Worm (Caenorhabditis elegans) whole organism, L4/young adult: ENCODE results near the gene ZK1055.7.
"Not testable (repeated sequence)": the region's sequence is repeated elsewhere in the genome, so short reads cannot be mapped to it uniquely, and the experiment has no call there.

Experiments
- W03F9.2 ChIP-seq: fragments of 150-350 bp; optimal IDR thresholded peaks from 2 replicates; lab custom pipeline; 2014; ENCODE audit warnings: missing biosample characterization, missing genetic modification characterization
- dao-5 ChIP-seq: sonication (generic microtip); optimal IDR thresholded peaks from 2 replicates; lab custom pipeline; 2016; ENCODE audit warnings: missing genotype, missing genetic modification characterization, moderate library complexity, missing compliant biosample characterization
- him-1 ChIP-seq: sonication (generic microtip); optimal IDR thresholded peaks from 2 replicates; lab custom pipeline; 2016; ENCODE audit warnings: missing genotype, missing genetic modification reagents, missing genetic modification characterization, missing compliant biosample characterization

Gene ZK1055.7

ce11 chrV:6611504-6611903 is 6.3 kb upstream of the ZK1055.7 start:
- TF ChIP-seq dao-5 (tag; lab: Kevin White, UChicago) (no peak), W03F9.2 (tag; lab: Kevin White, UChicago) (peak; percentile 50), him-1 (tag; lab: Kevin White, UChicago) (no peak)

DNA sequence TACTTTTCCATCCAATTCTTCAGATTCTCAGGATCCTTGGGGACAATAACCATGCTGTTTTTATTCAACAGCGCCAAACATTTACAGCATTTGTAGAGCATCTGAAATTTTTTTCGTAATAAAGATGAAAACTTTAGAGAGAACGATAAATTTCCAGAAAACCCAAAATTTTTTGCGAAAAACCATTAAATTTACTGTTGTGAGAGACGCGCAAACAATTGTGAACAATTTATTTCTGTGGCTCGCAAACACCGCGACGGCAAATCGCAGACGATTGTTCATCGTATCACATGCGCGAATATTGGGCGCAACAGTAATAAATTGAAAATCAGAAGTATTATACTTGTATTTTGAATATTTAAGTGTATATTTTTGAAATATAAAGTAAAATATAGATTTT is 5.9 kb upstream of the ZK1055.7 start, which contains the start of gene gon-14:
TSS of gene gon-14 (minus strand) at position 101 of the 400 bp plus-strand sequence.
- TF ChIP-seq him-1 (tag; lab: Kevin White, UChicago) (no peak), dao-5 (tag; lab: Kevin White, UChicago) (no peak), W03F9.2 (tag; lab: Kevin White, UChicago) (no peak)

ce11 chrV:6606197-6606596 is 1.0 kb upstream of the ZK1055.7 start:
- TF ChIP-seq W03F9.2 (tag; lab: Kevin White, UChicago) (peak; percentile 40), him-1 (tag; lab: Kevin White, UChicago) (no peak), dao-5 (tag; lab: Kevin White, UChicago) (no peak)

ce11 chrV:6602556-6603062 is 2.6 kb downstream of the ZK1055.7 start, which contains the start of gene ZK1055.6:
Gene ZK1055.6, minus strand, starts transcription at chrV:6602606.
- TF ChIP-seq him-1 (tag; lab: Kevin White, UChicago) (no peak), W03F9.2 (tag; lab: Kevin White, UChicago) (no peak), dao-5 (tag; lab: Kevin White, UChicago) (no peak)

- no peak for TF ChIP-seq him-1 (tag; lab: Kevin White, UChicago)
- TF ChIP-seq W03F9.2 (tag; lab: Kevin White, UChicago): no peak
- no peak for TF ChIP-seq dao-5 (tag; lab: Kevin White, UChicago)
Observed at ce11 chrV:6593700-6594244, 11.4 kb downstream of the ZK1055.7 start, which contains the start of gene hcp-1. Gene hcp-1, plus strand, starts transcription at chrV:6594194.

DNA sequence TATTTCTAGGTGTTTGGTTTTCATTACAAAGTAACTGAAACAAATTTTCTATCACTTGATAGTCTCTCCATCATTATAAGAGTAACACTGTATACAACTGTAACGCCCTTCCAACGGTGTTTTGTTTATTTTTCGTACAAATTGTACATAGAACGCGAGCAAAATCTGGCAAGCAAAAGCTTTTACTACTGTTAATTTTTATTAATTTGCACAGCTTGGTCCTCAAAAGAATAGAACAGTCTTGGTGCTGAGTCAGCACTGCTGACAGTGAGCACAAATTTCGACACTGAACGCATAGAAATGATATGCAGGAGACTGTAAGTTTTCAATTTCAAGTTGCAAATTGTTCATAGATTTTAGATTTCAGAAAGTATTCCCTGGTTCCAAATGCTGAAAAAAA is 14.9 kb downstream of the ZK1055.7 start, which contains the start of gene ZK1055.2:
TSS of gene ZK1055.2 (plus strand) at position 301 of the 400 bp plus-strand sequence.
- TF ChIP-seq him-1 (tag; lab: Kevin White, UChicago) (no peak), W03F9.2 (tag; lab: Kevin White, UChicago) (no peak)

- TF ChIP-seq him-1, dao-5, W03F9.2 (tag; lab: Kevin White, UChicago): not testable (repeated sequence)
Observed at ce11 chrV:6581762-6582161, 23.4 kb downstream of the ZK1055.7 start, which contains the start of gene ZK1055.4. Gene ZK1055.4, plus strand, starts transcription at chrV:6582062.

- TF ChIP-seq W03F9.2 (tag; lab: Kevin White, UChicago) (no peak), dao-5 (tag; lab: Kevin White, UChicago) (no peak), him-1 (tag; lab: Kevin White, UChicago) (no peak)
Observed at ce11 chrV:6579992-6580391, 25.2 kb downstream of the ZK1055.7 start, which contains the start of gene EGAP9.3. Gene EGAP9.3, minus strand, starts transcription at chrV:6580122.

- TF ChIP-seq dao-5 (tag; lab: Kevin White, UChicago) (no peak), W03F9.2 (tag; lab: Kevin White, UChicago) (no peak), him-1 (tag; lab: Kevin White, UChicago) (no peak)
Observed at ce11 chrV:6576567-6576966, 28.6 kb downstream of the ZK1055.7 start, which contains the start of gene EGAP9.4. Gene EGAP9.4, plus strand, starts transcription at chrV:6576867.

- TF ChIP-seq dao-5 (tag; lab: Kevin White, UChicago): no peak
- TF ChIP-seq W03F9.2 (tag; lab: Kevin White, UChicago): no peak
- TF ChIP-seq him-1 (tag; lab: Kevin White, UChicago): no peak
Observed at ce11 chrV:6575406-6576130, 29.6 kb downstream of the ZK1055.7 start, which contains the start of gene fut-2. Gene fut-2, minus strand, starts transcription at chrV:6575890.

- no peak for TF ChIP-seq him-1 (tag; lab: Kevin White, UChicago)
- no peak for TF ChIP-seq dao-5 (tag; lab: Kevin White, UChicago)
- TF ChIP-seq W03F9.2 (tag; lab: Kevin White, UChicago): no peak
Observed at ce11 chrV:6565851-6566386, 39.3 kb downstream of the ZK1055.7 start, which contains the start of gene K04A8.1. Gene K04A8.1, plus strand, starts transcription at chrV:6566336.

DNA sequence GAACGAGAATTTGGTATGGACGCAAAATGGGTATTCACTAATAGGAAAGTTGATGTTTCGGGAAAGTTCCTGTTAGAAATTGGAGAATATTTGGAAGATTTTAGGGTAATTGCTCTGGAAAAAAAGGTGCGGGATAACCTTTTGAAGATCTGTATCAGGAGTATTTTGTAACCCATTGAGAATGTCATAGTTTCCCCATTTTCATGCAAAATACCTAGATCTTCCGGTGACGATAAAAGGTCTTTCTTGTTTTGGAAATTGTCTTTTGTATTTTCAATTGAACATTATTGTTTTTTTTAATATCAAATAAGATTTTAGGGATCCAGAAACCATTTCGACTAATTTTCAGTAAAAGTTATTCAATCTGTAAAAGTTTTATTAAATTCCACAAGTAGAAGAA is 43.6 kb downstream of the ZK1055.7 start, which contains the start of gene spp-19:
TSS of gene spp-19 (minus strand) at position 101 of the 400 bp plus-strand sequence.
- TF ChIP-seq W03F9.2 (tag; lab: Kevin White, UChicago): no peak
- no peak for TF ChIP-seq dao-5 (tag; lab: Kevin White, UChicago)
- no peak for TF ChIP-seq him-1 (tag; lab: Kevin White, UChicago)
